Fruit fly (Drosophila melanogaster): ENCODE measurements around the gene Ing3.

Gene Ing3

dm6 chrX:18644890-18645289, 8.0 kb downstream of the Ing3 start:
- TF ChIP-seq Clk (GFP tag; optimal IDR thresholded peaks at IDR 0.05) (peak; percentile 5), CG7045 (GFP tag; optimal IDR thresholded peaks at IDR 0.05) (peak; percentile 33), Crg-1 (GFP tag; optimal IDR thresholded peaks at IDR 0.05) (no peak), bab1 (GFP tag; optimal IDR thresholded peaks at IDR 0.05) (peak; percentile 46), CG5204 (GFP tag; optimal IDR thresholded peaks at IDR 0.05) (no peak), CG33017 (tag; optimal IDR thresholded peaks at IDR 0.05) (peak; percentile 78), toe (GFP tag; optimal IDR thresholded peaks at IDR 0.05) (peak; percentile 54), Mnt (GFP tag; optimal IDR thresholded peaks at IDR 0.05) (peak; percentile 58), ovo (GFP tag; optimal IDR thresholded peaks at IDR 0.05) (peak; percentile 10), Hr96 (GFP tag; optimal IDR thresholded peaks at IDR 0.05) (peak; percentile 76), CG1620 (GFP tag; optimal IDR thresholded peaks at IDR 0.05) (peak; percentile 28), tj (GFP tag; optimal IDR thresholded peaks at IDR 0.05) (peak; percentile 26), CG12768 (GFP tag; optimal IDR thresholded peaks at IDR 0.05) (peak; percentile 64), pad (GFP tag; optimal IDR thresholded peaks at IDR 0.05) (peak; percentile 60), CG7101 (tag; optimal IDR thresholded peaks at IDR 0.05) (peak; percentile 89), CG11617 (GFP tag; optimal IDR thresholded peaks at IDR 0.05) (peak; percentile 67), cnc (optimal IDR thresholded peaks at IDR 0.05) (no peak), CG14711 (tag; optimal IDR thresholded peaks at IDR 0.05) (peak; percentile 79), kay (GFP tag; ENCODE audit: borderline replicate concordance) (no peak), cic (GFP tag; optimal IDR thresholded peaks at IDR 0.05) (peak; percentile 25)

dm6 chrX:18643057-18643656, 9.7 kb downstream of the Ing3 start:
- no peak for TF ChIP-seq CG7101 (tag; optimal IDR thresholded peaks at IDR 0.05)
- no peak for TF ChIP-seq toe (GFP tag; optimal IDR thresholded peaks at IDR 0.05)
- no peak for TF ChIP-seq CG11617 (GFP tag; optimal IDR thresholded peaks at IDR 0.05)
- TF ChIP-seq Mnt (GFP tag; optimal IDR thresholded peaks at IDR 0.05): no peak
- TF ChIP-seq CG5204 (GFP tag; optimal IDR thresholded peaks at IDR 0.05): no peak
- TF ChIP-seq bab1 (GFP tag; optimal IDR thresholded peaks at IDR 0.05): no peak
- no peak for TF ChIP-seq kay (GFP tag; ENCODE audit: borderline replicate concordance)
- no peak for TF ChIP-seq Hr96 (GFP tag; optimal IDR thresholded peaks at IDR 0.05)

dm6 chrX:18636275-18636947, 16.5 kb downstream of the Ing3 start:
- TF ChIP-seq Mnt (GFP tag; optimal IDR thresholded peaks at IDR 0.05) (no peak), bab1 (GFP tag; optimal IDR thresholded peaks at IDR 0.05) (no peak), CG5204 (GFP tag; optimal IDR thresholded peaks at IDR 0.05) (no peak), CG7101 (tag; optimal IDR thresholded peaks at IDR 0.05) (no peak), CG7045 (GFP tag; optimal IDR thresholded peaks at IDR 0.05) (no peak), CG11617 (GFP tag; optimal IDR thresholded peaks at IDR 0.05) (no peak), CG12768 (GFP tag; optimal IDR thresholded peaks at IDR 0.05) (no peak), Hr96 (GFP tag; optimal IDR thresholded peaks at IDR 0.05) (no peak), tj (GFP tag; optimal IDR thresholded peaks at IDR 0.05) (no peak), cnc (optimal IDR thresholded peaks at IDR 0.05) (no peak), CG14711 (tag; optimal IDR thresholded peaks at IDR 0.05) (no peak), CG33017 (tag; optimal IDR thresholded peaks at IDR 0.05) (no peak), toe (GFP tag; optimal IDR thresholded peaks at IDR 0.05) (no peak), cic (GFP tag; optimal IDR thresholded peaks at IDR 0.05) (no peak), Clk (GFP tag; optimal IDR thresholded peaks at IDR 0.05) (no peak), pad (GFP tag; optimal IDR thresholded peaks at IDR 0.05) (no peak), ovo (GFP tag; optimal IDR thresholded peaks at IDR 0.05) (no peak), CG1620 (GFP tag; optimal IDR thresholded peaks at IDR 0.05) (no peak), Crg-1 (GFP tag; optimal IDR thresholded peaks at IDR 0.05) (no peak), kay (GFP tag; ENCODE audit: borderline replicate concordance) (no peak)

- TF ChIP-seq bab1 (GFP tag; optimal IDR thresholded peaks at IDR 0.05): peak; percentile 2
- no peak for TF ChIP-seq kay (GFP tag; ENCODE audit: borderline replicate concordance)
- peak; percentile 4 for TF ChIP-seq CG7101 (tag; optimal IDR thresholded peaks at IDR 0.05)
- TF ChIP-seq ovo (GFP tag; optimal IDR thresholded peaks at IDR 0.05): peak; percentile 28
- peak; percentile 19 for TF ChIP-seq Mnt (GFP tag; optimal IDR thresholded peaks at IDR 0.05)
- peak; percentile 50 for TF ChIP-seq CG1620 (GFP tag; optimal IDR thresholded peaks at IDR 0.05)
Measured at dm6 chrX:18635118-18635552, 17.8 kb downstream of the Ing3 start.

dm6 chrX:18634716-18635115, 18.2 kb downstream of the Ing3 start, which contains the start of gene wgn:
Gene wgn (minus strand): TSS chrX:18634908.
- TF ChIP-seq tj (GFP tag; optimal IDR thresholded peaks at IDR 0.05) (peak; percentile 98), cic (GFP tag; optimal IDR thresholded peaks at IDR 0.05) (no peak)

- TF ChIP-seq Crg-1 (GFP tag; optimal IDR thresholded peaks at IDR 0.05) (no peak), CG12768 (GFP tag; optimal IDR thresholded peaks at IDR 0.05) (no peak), Hr96 (GFP tag; optimal IDR thresholded peaks at IDR 0.05) (no peak), cnc (optimal IDR thresholded peaks at IDR 0.05) (no peak), CG11617 (GFP tag; optimal IDR thresholded peaks at IDR 0.05) (no peak), ovo (GFP tag; optimal IDR thresholded peaks at IDR 0.05) (no peak), CG7045 (GFP tag; optimal IDR thresholded peaks at IDR 0.05) (no peak)
Measured at dm6 chrX:18630990-18631389, 21.9 kb downstream of the Ing3 start.
